Worm (Caenorhabditis elegans) whole organism, mixed stage, embryonic: ENCODE results near the gene W02B12.13.

Experiments used
- ham-2 ChIP-seq: fragments of 200-800 bp; sonication (Bioruptor generic); optimal IDR thresholded peaks from 2 replicates; lab custom pipeline; 2018; ENCODE audit warnings: mild to moderate bottlenecking, missing genetic modification characterization, missing compliant biosample characterization
- nhr-237 ChIP-seq: fragments of 150-350 bp; optimal IDR thresholded peaks from 2 replicates; lab custom pipeline; 2014; ENCODE audit warnings: missing biosample characterization, missing genetic modification characterization
- tbx-8 ChIP-seq: fragments of 200-800 bp; sonication (Bioruptor generic); optimal IDR thresholded peaks from 2 replicates; lab custom pipeline; 2018; ENCODE audit warnings: mild to moderate bottlenecking, missing genetic modification characterization, moderate library complexity, missing compliant biosample characterization

DNA sequence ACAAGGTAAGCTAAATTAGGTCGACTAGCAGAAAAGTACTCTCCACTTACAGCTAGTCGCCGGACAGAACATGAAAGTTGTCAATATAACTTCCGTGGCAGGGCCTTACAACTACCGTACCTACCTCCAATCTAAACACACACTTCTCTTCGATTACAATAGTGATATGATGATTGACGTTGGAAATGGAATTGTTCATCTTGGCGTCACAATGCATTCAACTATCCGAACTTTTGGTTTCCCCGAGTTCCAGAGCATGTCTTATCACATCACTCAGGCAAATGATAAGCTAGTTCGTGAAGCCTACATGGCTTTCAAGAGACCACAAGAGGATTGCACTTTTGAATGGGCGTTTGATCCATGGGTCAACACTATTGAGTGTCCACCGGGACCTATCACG is 17.8 kb upstream of the W02B12.13 start:
- no peak for TF ChIP-seq ham-2 (GFP tag; lab: Kevin White, UChicago)
- no peak for TF ChIP-seq tbx-8 (GFP tag; lab: Kevin White, UChicago)
- TF ChIP-seq nhr-237 (tag; lab: Kevin White, UChicago) = no peak
